Fruit fly (Drosophila melanogaster): Measurements from ENCODE around the gene Pgant6.

Pgant6 gene

DNA sequence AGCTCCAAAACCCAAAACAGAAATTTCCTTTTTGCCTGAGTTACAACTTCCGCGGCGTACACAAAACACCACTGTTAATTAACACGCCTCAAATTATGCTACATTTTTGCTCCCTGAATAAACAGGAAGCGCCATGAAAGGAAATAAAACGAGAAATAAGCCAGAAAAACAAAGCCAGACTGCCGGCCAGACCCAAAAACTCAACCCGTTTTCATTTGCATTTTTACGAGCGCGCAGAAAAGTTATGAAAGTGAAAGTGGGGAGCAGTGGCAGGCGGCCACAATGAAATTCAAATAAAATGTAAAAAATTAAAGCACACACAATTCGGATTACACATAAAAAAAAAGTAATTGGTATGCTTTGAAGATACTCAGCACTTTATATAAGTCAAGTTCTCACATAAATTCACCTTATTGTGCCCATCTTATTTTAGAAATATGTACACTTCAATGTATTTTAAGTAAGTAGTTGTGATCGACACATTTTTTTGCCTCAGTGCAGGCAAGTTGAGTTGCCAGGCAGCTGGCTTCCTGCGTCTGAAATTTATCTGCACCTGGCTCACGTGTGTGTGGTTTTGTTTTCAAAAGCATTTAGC lies 13.4 kb downstream of the Pgant6 start (continued):
- TF ChIP-seq Gsc (GFP tag; IDR thresholded peaks at IDR 0.05) (no peak), CG3847 (GFP tag; IDR thresholded peaks at IDR 0.05) (no peak), abd-A (tag; optimal IDR thresholded peaks at IDR 0.05) (no peak), CG17361 (GFP tag; IDR thresholded peaks at IDR 0.05) (peak; percentile 51; the same call in 2 of the 3 replicates), nmo (GFP tag; optimal IDR thresholded peaks at IDR 0.05) (peak; percentile 13), prd (optimal IDR thresholded peaks at IDR 0.05) (no peak), prd (GFP tag; IDR thresholded peaks at IDR 0.05) (peak; percentile 35; the same call in 1 of the 3 replicates), Usf (GFP tag; optimal IDR thresholded peaks at IDR 0.05) (no peak), disco-r (GFP tag; optimal IDR thresholded peaks at IDR 0.05) (no peak), Spps (tag; optimal IDR thresholded peaks at IDR 0.05) (no peak), CG2202 (tag; optimal IDR thresholded peaks at IDR 0.05) (no peak), CG7987 (GFP tag; optimal IDR thresholded peaks at IDR 0.05) (no peak), CG15514 (GFP tag; optimal IDR thresholded peaks at IDR 0.05) (no peak), vvl (GFP tag; IDR thresholded peaks at IDR 0.05) (peak; percentile 27; the same call in 1 of the 2 replicates), Mes4 (GFP tag; optimal IDR thresholded peaks at IDR 0.05) (no peak), CG10147 (GFP tag; optimal IDR thresholded peaks at IDR 0.05) (no peak), HLH4C (GFP tag; IDR thresholded peaks at IDR 0.05; ENCODE audit: partially characterized antibody) (no peak), CG10209 (GFP tag; optimal IDR thresholded peaks at IDR 0.05) (peak; percentile 16), chif (GFP tag; optimal IDR thresholded peaks at IDR 0.05) (peak in 1 of 2 experiments; percentile 3), tll (GFP tag; optimal IDR thresholded peaks at IDR 0.05) (no peak), bowl (GFP tag; IDR thresholded peaks at IDR 0.05) (no peak), yki (optimal IDR thresholded peaks at IDR 0.05) (no peak), eve (GFP tag; optimal IDR thresholded peaks at IDR 0.05) (no peak), Rfx (GFP tag; IDR thresholded peaks at IDR 0.05) (no peak), Dfd (GFP tag; optimal IDR thresholded peaks at IDR 0.05) (no peak), Blimp-1 (GFP tag; optimal IDR thresholded peaks at IDR 0.05) (no peak), tx (GFP tag; optimal IDR thresholded peaks at IDR 0.05) (no peak), Antp (GFP tag; optimal IDR thresholded peaks at IDR 0.05) (no peak), CG14667 (GFP tag; IDR thresholded peaks at IDR 0.05) (no peak), cas (GFP tag; IDR thresholded peaks at IDR 0.05) (no peak), sima (GFP tag; optimal IDR thresholded peaks at IDR 0.05) (no peak), dimm (GFP tag; IDR thresholded peaks at IDR 0.05) (no peak), gce (GFP tag; IDR thresholded peaks at IDR 0.05) (0 out of 3 replicates have a peak, but pooled peaks have one; percentile 33), Stat92E (GFP tag; optimal IDR thresholded peaks at IDR 0.05) (no peak), wor (GFP tag; IDR thresholded peaks at IDR 0.05) (peak; percentile 31; the same call in 1 of the 2 replicates), pan (optimal IDR thresholded peaks at IDR 0.05) (no peak), pan (GFP tag; optimal IDR thresholded peaks at IDR 0.05 in 1 of 2, IDR thresholded peaks at IDR 0.05 in 1 of 2) (peak in 1 of 2 experiments; percentile 20), vnd (GFP tag; IDR thresholded peaks at IDR 0.05; ENCODE audit: partially characterized antibody) (no peak), CG12744 (GFP tag; optimal IDR thresholded peaks at IDR 0.05) (no peak), dysf (GFP tag; IDR thresholded peaks at IDR 0.05) (peak; percentile 51; the same call in 2 of the 3 replicates), CG1529 (GFP tag; optimal IDR thresholded peaks at IDR 0.05) (no peak), CG17328 (GFP tag; IDR thresholded peaks at IDR 0.05) (peak; percentile 52; the same call in 1 of the 2 replicates), CG32772 (GFP tag; IDR thresholded peaks at IDR 0.05) (peak; percentile 49; the same call in 1 of the 2 replicates), CG5953 (GFP tag; IDR thresholded peaks at IDR 0.05) (no peak), MESR4 (GFP tag; optimal IDR thresholded peaks at IDR 0.05) (no peak), Hr51 (GFP tag; optimal IDR thresholded peaks at IDR 0.05) (no peak), CG18599 (GFP tag; optimal IDR thresholded peaks at IDR 0.05) (no peak)

Measured in whole organism, embryonic.